Fruit fly (Drosophila melanogaster): ENCODE data around the gene CG5516.

Gene CG5516

DNA sequence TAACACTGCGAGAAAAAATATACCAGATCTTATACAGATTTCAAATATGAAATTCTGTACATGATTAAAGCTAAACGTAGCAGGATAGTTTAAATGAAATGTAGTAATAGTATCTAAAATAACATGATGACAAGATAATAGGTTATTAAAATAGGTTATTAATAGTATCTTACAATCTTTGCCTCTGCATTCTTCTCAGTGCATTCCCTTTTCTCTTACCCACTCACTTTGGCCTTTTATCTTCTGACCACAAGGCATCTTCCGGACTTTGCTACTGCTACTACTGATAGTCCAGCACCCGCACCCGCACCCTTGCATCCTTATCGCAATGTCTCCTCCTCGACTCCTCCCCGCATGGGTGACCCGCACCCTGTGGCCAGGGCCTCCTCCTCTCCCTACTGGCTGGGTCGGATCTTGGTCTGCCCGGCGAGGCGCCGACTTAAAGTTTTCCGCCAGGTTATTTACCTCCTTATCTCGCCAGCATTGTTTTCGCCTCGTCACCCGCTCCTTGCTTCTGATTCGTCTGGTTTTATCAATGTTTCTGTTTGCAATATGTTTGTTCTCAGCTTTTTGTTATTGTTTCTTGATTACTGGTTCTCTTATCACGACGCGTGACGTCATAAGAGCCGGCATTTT, 20.9 kb downstream of the CG5516 start (continued):
- TF ChIP-seq CG8119 (GFP tag; IDR thresholded peaks at IDR 0.05) (peak; percentile 86), net (GFP tag; optimal IDR thresholded peaks at IDR 0.05) (peak; percentile 70), Gug (GFP tag; IDR thresholded peaks at IDR 0.05) (peak; percentile 79), Smox (GFP tag; optimal IDR thresholded peaks at IDR 0.05) (peak; percentile 80), CG15336 (GFP tag; IDR thresholded peaks at IDR 0.05) (peak; percentile 83), Blimp-1 (GFP tag; optimal IDR thresholded peaks at IDR 0.05) (peak; percentile 32), dsx (GFP tag; optimal IDR thresholded peaks at IDR 0.05; ENCODE audit: poor library complexity, severe bottlenecking) (peak; percentile 75), salr (GFP tag; optimal IDR thresholded peaks at IDR 0.05) (peak; percentile 51 to 84), Eip75B (GFP tag; optimal IDR thresholded peaks at IDR 0.05) (peak; percentile 82), eg (GFP tag; IDR thresholded peaks at IDR 0.05) (peak; percentile 81), svp (GFP tag) (peak; percentile 98), CG6792 (GFP tag; optimal IDR thresholded peaks at IDR 0.05) (peak; percentile 79), Met (GFP tag; optimal IDR thresholded peaks at IDR 0.05) (peak; percentile 84), CG10669 (GFP tag; optimal IDR thresholded peaks at IDR 0.05) (peak; percentile 74), CG11762 (GFP tag; optimal IDR thresholded peaks at IDR 0.05; ENCODE audit: insufficient read depth) (peak; percentile 77), Sox14 (GFP tag; optimal IDR thresholded peaks at IDR 0.05) (peak; percentile 67), dac (GFP tag; optimal IDR thresholded peaks at IDR 0.05) (peak; percentile 57), Hr39 (GFP tag; optimal IDR thresholded peaks at IDR 0.05) (peak; percentile 67), ss (GFP tag; optimal IDR thresholded peaks at IDR 0.05) (peak; percentile 84 to 88), Lpt (GFP tag; optimal IDR thresholded peaks at IDR 0.05) (peak; percentile 70), Hr4 (GFP tag; optimal IDR thresholded peaks at IDR 0.05) (peak; percentile 77), CG10631 (GFP tag; optimal IDR thresholded peaks at IDR 0.05) (peak; percentile 73), CG4318 (GFP tag; optimal IDR thresholded peaks at IDR 0.05) (peak; percentile 54), CG6854 (GFP tag; optimal IDR thresholded peaks at IDR 0.05) (peak; percentile 26), Ets96B (tag; optimal IDR thresholded peaks at IDR 0.05) (peak; percentile 86), Eip78C (GFP tag) (peak; percentile 95), CG6163 (GFP tag; IDR thresholded peaks at IDR 0.05) (peak; percentile 78; the same call in 2 of the 3 replicates)

DNA sequence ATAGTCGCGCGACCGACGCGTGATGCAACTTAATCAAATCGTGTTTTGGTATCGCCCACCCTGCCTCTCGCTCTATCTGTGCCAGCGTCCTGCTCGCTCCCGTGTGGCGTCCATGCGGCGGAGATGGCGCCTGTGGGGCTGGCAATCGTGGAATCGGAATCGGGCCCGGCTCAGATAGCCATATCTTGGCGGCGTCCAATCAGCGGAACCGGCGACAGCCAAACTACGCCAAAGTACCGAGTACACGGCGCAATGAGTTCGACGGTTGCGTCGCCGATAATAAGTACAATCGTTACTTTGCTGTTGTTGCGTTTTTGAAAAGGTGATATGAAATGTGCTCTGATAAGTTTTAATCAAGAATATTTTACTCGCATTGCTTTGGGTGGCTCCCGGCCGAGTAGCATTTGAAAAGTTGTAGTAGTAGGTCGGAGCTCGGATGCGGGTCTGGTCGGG, 22.1 kb downstream of the CG5516 start, which contains the start of gene srp:
TSS of gene srp (plus strand) at position 391 of the 453 bp plus-strand sequence.
- TF ChIP-seq vri (GFP tag; optimal IDR thresholded peaks at IDR 0.05) (peak; percentile 76), dsx (GFP tag; optimal IDR thresholded peaks at IDR 0.05; ENCODE audit: poor library complexity, severe bottlenecking) (no peak), esn (GFP tag; optimal IDR thresholded peaks at IDR 0.05) (no peak), svp (GFP tag) (peak; percentile 83)

dm6 chr3R:15987064-15987649, 23.5 kb downstream of the CG5516 start:
- TF ChIP-seq CG10669 (GFP tag; optimal IDR thresholded peaks at IDR 0.05) (no peak), net (GFP tag; optimal IDR thresholded peaks at IDR 0.05) (no peak), svp (GFP tag) (peak; percentile 82), dac (GFP tag; optimal IDR thresholded peaks at IDR 0.05) (no peak), CG6163 (GFP tag; IDR thresholded peaks at IDR 0.05) (0 out of 3 replicates have a peak, but pooled peaks have one; percentile 51), CG6276 (GFP tag; optimal IDR thresholded peaks at IDR 0.05) (peak; percentile 59), CG32006 (GFP tag; optimal IDR thresholded peaks at IDR 0.05) (peak; percentile 13), CG4318 (GFP tag; optimal IDR thresholded peaks at IDR 0.05) (no peak), Hr4 (GFP tag; optimal IDR thresholded peaks at IDR 0.05) (no peak), eg (GFP tag; IDR thresholded peaks at IDR 0.05) (peak; percentile 38; the same call in 1 of the 3 replicates), CG8119 (GFP tag; IDR thresholded peaks at IDR 0.05) (0 out of 3 replicates have a peak, but pooled peaks have one; percentile 22), CG16779 (tag; optimal IDR thresholded peaks at IDR 0.05) (peak; percentile 9), CG9139 (GFP tag; optimal IDR thresholded peaks at IDR 0.05) (peak; percentile 31), Ets96B (tag; optimal IDR thresholded peaks at IDR 0.05) (peak; percentile 7), salr (GFP tag; optimal IDR thresholded peaks at IDR 0.05) (no peak), Eip93F (GFP tag; optimal IDR thresholded peaks at IDR 0.05) (no peak), ss (GFP tag; optimal IDR thresholded peaks at IDR 0.05) (peak; percentile 32 to 37), Eip78C (GFP tag) (peak; percentile 44), dsx (GFP tag; optimal IDR thresholded peaks at IDR 0.05; ENCODE audit: poor library complexity, severe bottlenecking) (peak; percentile 13), CG6808 (GFP tag; optimal IDR thresholded peaks at IDR 0.05) (peak; percentile 42), CG15336 (GFP tag; IDR thresholded peaks at IDR 0.05) (0 out of 2 replicates have a peak, but pooled peaks have one; percentile 21), CG34406 (GFP tag; optimal IDR thresholded peaks at IDR 0.05) (no peak), pdm3 (GFP tag; optimal IDR thresholded peaks at IDR 0.05) (no peak)

Data from whole organism, prepupa.